Worm (Caenorhabditis elegans) whole organism, L3 larva: Measurements from ENCODE around the gene rpl-2.

ENCODE experiments used
- R02D3.7 ChIP-seq: fragments of 150-350 bp; optimal IDR thresholded peaks from 2 replicates; lab custom pipeline; 2014; ENCODE audit warnings: missing biosample characterization, missing genetic modification characterization
- ZK546.5 ChIP-seq: sonication (generic microtip); optimal IDR thresholded peaks from 2 replicates; lab custom pipeline; 2017; ENCODE audit warnings: missing biosample characterization, missing genetic modification characterization
- aly-2 ChIP-seq: fragments of 150-350 bp; optimal IDR thresholded peaks from 2 replicates; lab custom pipeline; 2014; ENCODE audit warnings: missing biosample characterization, missing genetic modification characterization
- ceh-16 ChIP-seq: sonication (generic microtip); optimal IDR thresholded peaks from 2 replicates; lab custom pipeline; 2017; ENCODE audit warnings: missing biosample characterization, missing genetic modification characterization
- ceh-28 ChIP-seq: fragments of 150-350 bp; optimal IDR thresholded peaks from 2 replicates; lab custom pipeline; 2014; ENCODE audit warnings: missing biosample characterization, missing genetic modification reagents, missing genetic modification characterization
- ceh-82 ChIP-seq: fragments of 150-350 bp; optimal IDR thresholded peaks from 2 replicates; lab custom pipeline; 2014; ENCODE audit warnings: missing biosample characterization, missing genetic modification characterization
- ceh-9 ChIP-seq: sonication (generic microtip); optimal IDR thresholded peaks from 2 replicates; lab custom pipeline; 2018; ENCODE audit warnings: missing biosample characterization, missing genetic modification characterization
- daf-12 ChIP-seq: fragments of 150-350 bp; optimal IDR thresholded peaks from 2 replicates; lab custom pipeline; 2014; ENCODE audit warnings: missing biosample characterization, missing genetic modification reagents, missing genetic modification characterization
- elt-2 ChIP-seq: sonication (generic microtip); optimal IDR thresholded peaks from 2 replicates; lab custom pipeline; 2016; ENCODE audit warnings: missing genetic modification reagents, mild to moderate bottlenecking, missing genetic modification characterization, missing compliant biosample characterization
- elt-3 ChIP-seq, 3 experiments: fragments of 150-350 bp in 1 of 3; sonication (generic microtip) in 2 of 3; optimal IDR thresholded peaks; 2 replicates in 2 of 3; 4 replicates in 1 of 3; lab custom pipeline; 2014 to 2017; ENCODE audit warnings: missing biosample characterization in 3 of 3, missing genetic modification characterization in 3 of 3
- eor-1 ChIP-seq, 2 experiments: fragments of 150-350 bp; optimal IDR thresholded peaks; 2 replicates each; lab custom pipeline; 2014 to 2018; ENCODE audit warnings: missing biosample characterization in 2 of 2, missing genetic modification characterization in 2 of 2
- fkh-2 ChIP-seq: fragments of 150-350 bp; optimal IDR thresholded peaks from 2 replicates; lab custom pipeline; 2014; ENCODE audit warnings: missing biosample characterization, missing genetic modification reagents, missing genetic modification characterization
- fos-1 ChIP-seq: fragments of 150-350 bp; optimal IDR thresholded peaks from 2 replicates; lab custom pipeline; 2014; ENCODE audit warnings: missing biosample characterization, missing genetic modification characterization
- hmg-11 ChIP-seq: sonication (generic microtip); optimal IDR thresholded peaks from 2 replicates; lab custom pipeline; 2016; ENCODE audit warnings: missing genetic modification characterization, missing compliant biosample characterization
- jun-1 ChIP-seq: fragments of 150-350 bp; optimal IDR thresholded peaks from 2 replicates; lab custom pipeline; 2014; ENCODE audit warnings: missing biosample characterization, missing genetic modification reagents, missing genetic modification characterization
- lin-15B ChIP-seq: fragments of 150-350 bp; optimal IDR thresholded peaks from 2 replicates; lab custom pipeline; 2014; ENCODE audit warnings: missing biosample characterization, missing genetic modification characterization
- lin-39 ChIP-seq: fragments of 150-350 bp; optimal IDR thresholded peaks from 2 replicates; lab custom pipeline; 2018; ENCODE audit warnings: missing biosample characterization, missing genetic modification reagents, missing genetic modification characterization
- lsy-12 ChIP-seq: sonication (generic microtip); optimal IDR thresholded peaks from 2 replicates; lab custom pipeline; 2016; ENCODE audit warnings: mild to moderate bottlenecking, missing genetic modification characterization, missing compliant biosample characterization
- nfya-1 ChIP-seq: sonication (generic microtip); optimal IDR thresholded peaks from 2 replicates; lab custom pipeline; 2017; ENCODE audit warnings: missing genetic modification characterization, mild to moderate bottlenecking, missing compliant biosample characterization, antibody characterized with exemption, moderate library complexity; ENCODE audit not compliant: insufficient read depth
- nhr-11 ChIP-seq: fragments of 150-350 bp; optimal IDR thresholded peaks from 2 replicates; lab custom pipeline; 2014; ENCODE audit warnings: missing biosample characterization, missing genetic modification characterization
- nhr-12 ChIP-seq: fragments of 150-350 bp; optimal IDR thresholded peaks from 2 replicates; lab custom pipeline; 2014; ENCODE audit warnings: missing biosample characterization, missing genetic modification characterization
- nhr-23 ChIP-seq: fragments of 150-350 bp; optimal IDR thresholded peaks from 2 replicates; lab custom pipeline; 2014; ENCODE audit warnings: missing biosample characterization, missing genetic modification reagents, missing genetic modification characterization
- nhr-237 ChIP-seq: fragments of 150-350 bp; optimal IDR thresholded peaks from 2 replicates; lab custom pipeline; 2014; ENCODE audit warnings: missing biosample characterization, missing genetic modification characterization
- nhr-25 ChIP-seq: sonication (generic microtip); optimal IDR thresholded peaks from 2 replicates; lab custom pipeline; 2017; ENCODE audit warnings: missing biosample characterization, missing genetic modification characterization
- nhr-28 ChIP-seq: fragments of 150-350 bp; optimal IDR thresholded peaks from 2 replicates; lab custom pipeline; 2014; ENCODE audit warnings: missing biosample characterization, missing genetic modification characterization
- nhr-43 ChIP-seq: sonication (generic microtip); optimal IDR thresholded peaks from 2 replicates; lab custom pipeline; 2016; ENCODE audit warnings: mild to moderate bottlenecking, missing genetic modification characterization, missing compliant biosample characterization; ENCODE audit not compliant: poor library complexity, severe bottlenecking
- nhr-67 ChIP-seq: fragments of 150-350 bp; optimal IDR thresholded peaks from 2 replicates; lab custom pipeline; 2014; ENCODE audit warnings: missing biosample characterization, missing genetic modification characterization
- nhr-76 ChIP-seq: fragments of 150-350 bp; sonication (generic microtip); optimal IDR thresholded peaks from 5 replicates; lab custom pipeline; 2014; ENCODE audit warnings: missing biosample characterization, missing genetic modification characterization
- nhr-77 ChIP-seq: fragments of 150-350 bp; optimal IDR thresholded peaks from 2 replicates; lab custom pipeline; 2014; ENCODE audit warnings: missing biosample characterization, missing genetic modification characterization
- pha-4 ChIP-seq: fragments of 150-350 bp; optimal IDR thresholded peaks from 2 replicates; lab custom pipeline; 2014; ENCODE audit warnings: missing biosample characterization, missing genetic modification reagents, missing genetic modification characterization
- pqm-1 ChIP-seq: fragments of 150-350 bp; optimal IDR thresholded peaks from 2 replicates; lab custom pipeline; 2017; ENCODE audit warnings: missing biosample characterization, missing genetic modification characterization, inconsistent platforms
- sea-2 ChIP-seq: fragments of 150-350 bp; sonication (generic microtip); optimal IDR thresholded peaks from 4 replicates; lab custom pipeline; 2014; ENCODE audit warnings: missing biosample characterization, missing genetic modification reagents, missing genetic modification characterization
- skn-1 ChIP-seq: fragments of 150-350 bp; optimal IDR thresholded peaks from 2 replicates; lab custom pipeline; 2014; ENCODE audit warnings: missing biosample characterization, missing genetic modification characterization
- tbx-2 ChIP-seq: sonication (generic microtip); optimal IDR thresholded peaks from 2 replicates; lab custom pipeline; 2016; ENCODE audit warnings: mild to moderate bottlenecking, missing genetic modification characterization, missing compliant biosample characterization
- unc-62 ChIP-seq: fragments of 150-350 bp; sonication (generic microtip); optimal IDR thresholded peaks from 4 replicates; lab custom pipeline; 2014; ENCODE audit warnings: missing biosample characterization, missing genetic modification reagents, missing genetic modification characterization
- zag-1 ChIP-seq: fragments of 150-350 bp; optimal IDR thresholded peaks from 2 replicates; lab custom pipeline; 2014; ENCODE audit warnings: missing biosample characterization, missing genetic modification characterization
- ztf-11 ChIP-seq: fragments of 150-350 bp; optimal IDR thresholded peaks from 2 replicates; lab custom pipeline; 2014; ENCODE audit warnings: missing biosample characterization, missing genetic modification characterization
- ztf-4 ChIP-seq: fragments of 150-350 bp; optimal IDR thresholded peaks from 2 replicates; lab custom pipeline; 2014; ENCODE audit warnings: missing biosample characterization, missing genetic modification characterization

Gene rpl-2

ce11 chrV:20499642-20500041 is 20.2 kb downstream of the rpl-2 start:
- TF ChIP-seq pqm-1 (tag; lab: Kevin White, UChicago), result peak; percentile 8
- TF ChIP-seq ceh-82, result no peak
- no peak for TF ChIP-seq zag-1
- TF ChIP-seq elt-2 (tag; lab: Kevin White, UChicago), result peak; percentile 30

DNA sequence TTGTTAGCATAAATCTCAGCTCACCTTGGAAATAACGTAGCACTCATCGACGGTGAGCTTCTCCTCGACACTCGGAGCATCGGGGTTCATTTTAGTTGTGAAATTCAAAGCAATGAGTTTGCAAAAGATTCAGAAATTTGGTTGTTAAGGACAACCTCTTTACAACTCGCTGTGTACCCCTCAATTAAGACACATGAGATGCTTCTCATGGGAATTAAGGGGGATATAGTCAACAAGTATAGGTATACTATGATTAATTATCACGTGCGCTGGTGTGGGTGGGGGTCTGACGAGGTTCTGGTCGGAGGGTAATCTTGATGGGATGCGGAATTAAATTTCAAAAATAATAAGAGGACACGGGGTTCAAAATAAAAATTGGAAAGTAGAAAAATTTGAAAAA is 20.9 kb downstream of the rpl-2 start, which contains the start of gene dct-14:
dct-14 (minus strand) TSS at position 101 of the 400 bp plus-strand sequence.
- TF ChIP-seq ceh-9 (tag; lab: Kevin White, UChicago) (no peak), aly-2 (tag; lab: Kevin White, UChicago) (no peak), nhr-43 (tag; lab: Kevin White, UChicago) (no peak), fos-1 (tag; lab: Kevin White, UChicago) (no peak), ceh-28 (no peak), ZK546.5 (tag; lab: Kevin White, UChicago) (no peak), jun-1 (no peak), nhr-12 (tag; lab: Kevin White, UChicago) (no peak), elt-3 (tag; optimal IDR thresholded peaks at IDR 0.05; lab: Kevin White, UChicago) (no peak), lin-39 (tag; lab: Kevin White, UChicago) (no peak), skn-1 (tag; lab: Kevin White, UChicago) (no peak), daf-12 (tag; lab: Kevin White, UChicago) (no peak), unc-62 (GFP tag; lab: Kevin White, UChicago) (no peak), lsy-12 (tag; lab: Kevin White, UChicago) (no peak), tbx-2 (no peak), nhr-11 (tag; lab: Kevin White, UChicago) (no peak)

DNA sequence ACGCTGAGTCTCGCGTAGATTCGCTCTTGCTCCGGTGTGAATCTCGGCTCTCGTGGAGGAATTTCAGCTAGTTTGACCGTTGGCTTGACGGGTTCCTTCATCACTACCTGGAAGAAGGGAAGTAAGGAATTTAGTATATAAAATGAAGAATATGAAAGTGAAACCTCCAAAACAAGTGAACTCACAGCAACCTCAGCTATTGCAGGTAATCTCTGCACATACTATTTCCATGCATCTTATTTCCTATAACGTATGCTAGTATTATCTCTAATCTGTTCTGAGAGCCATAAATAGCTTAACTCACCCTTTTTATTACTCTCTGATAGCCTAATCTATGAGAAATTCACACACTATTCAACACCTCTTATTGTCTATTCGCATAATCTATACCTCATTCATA is 25.5 kb downstream of the rpl-2 start, which contains the start of gene Y38H6C.4:
Y38H6C.4 (minus strand) TSS at position 101 of the 400 bp plus-strand sequence.
- no peak for TF ChIP-seq nhr-43 (tag; lab: Kevin White, UChicago)
- TF ChIP-seq lin-39 (tag; lab: Kevin White, UChicago), result no peak
- TF ChIP-seq nhr-77 (tag; lab: Kevin White, UChicago), result no peak
- TF ChIP-seq ceh-9 (tag; lab: Kevin White, UChicago), result no peak
- TF ChIP-seq nhr-23 (tag; lab: Kevin White, UChicago), result no peak
- TF ChIP-seq nhr-76 (tag; lab: Kevin White, UChicago), result no peak
- no peak for TF ChIP-seq sea-2 (GFP tag; lab: Kevin White, UChicago)
- TF ChIP-seq hmg-11 (tag; lab: Kevin White, UChicago), result no peak
- TF ChIP-seq ztf-4, result no peak
- no peak for TF ChIP-seq aly-2 (tag; lab: Kevin White, UChicago)
- no peak for TF ChIP-seq nhr-28
- TF ChIP-seq nhr-237 (tag; lab: Kevin White, UChicago), result no peak
- TF ChIP-seq fkh-2 (tag; lab: Kevin White, UChicago), result no peak
- TF ChIP-seq skn-1 (tag; lab: Kevin White, UChicago), result no peak
- TF ChIP-seq nhr-12 (tag; lab: Kevin White, UChicago), result no peak
- no peak for TF ChIP-seq ZK546.5 (tag; lab: Kevin White, UChicago)
- no peak for TF ChIP-seq zag-1
- TF ChIP-seq ceh-28, result no peak
- TF ChIP-seq pqm-1 (tag; lab: Kevin White, UChicago), result no peak

DNA sequence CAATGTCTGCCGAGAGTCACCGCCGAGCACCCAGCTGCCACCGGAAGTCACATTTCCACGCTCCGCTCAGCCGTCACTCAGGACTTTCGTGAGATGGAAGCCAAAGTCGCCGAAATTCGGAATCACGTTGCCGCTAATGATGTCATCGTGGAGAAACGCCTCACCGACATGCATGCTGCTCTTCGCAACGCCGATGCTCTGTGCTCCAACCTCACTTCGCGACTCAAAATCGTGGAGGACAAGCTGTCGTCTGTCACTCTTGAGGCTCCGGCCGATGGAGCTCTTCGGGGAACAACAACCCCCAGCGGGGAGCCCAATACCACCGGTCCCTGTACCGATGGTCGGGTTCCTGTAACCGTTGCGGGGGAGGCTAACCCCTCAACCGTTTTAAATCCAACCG is 27.1 kb downstream of the rpl-2 start:
- TF ChIP-seq pha-4 (tag; lab: Kevin White, UChicago) (no peak), nhr-25 (tag; lab: Kevin White, UChicago) (no peak), aly-2 (tag; lab: Kevin White, UChicago) (no peak), lsy-12 (tag; lab: Kevin White, UChicago) (no peak), nhr-67 (tag; lab: Kevin White, UChicago) (no peak), R02D3.7 (tag; lab: Kevin White, UChicago) (no peak), pqm-1 (tag; lab: Kevin White, UChicago) (no peak)

DNA sequence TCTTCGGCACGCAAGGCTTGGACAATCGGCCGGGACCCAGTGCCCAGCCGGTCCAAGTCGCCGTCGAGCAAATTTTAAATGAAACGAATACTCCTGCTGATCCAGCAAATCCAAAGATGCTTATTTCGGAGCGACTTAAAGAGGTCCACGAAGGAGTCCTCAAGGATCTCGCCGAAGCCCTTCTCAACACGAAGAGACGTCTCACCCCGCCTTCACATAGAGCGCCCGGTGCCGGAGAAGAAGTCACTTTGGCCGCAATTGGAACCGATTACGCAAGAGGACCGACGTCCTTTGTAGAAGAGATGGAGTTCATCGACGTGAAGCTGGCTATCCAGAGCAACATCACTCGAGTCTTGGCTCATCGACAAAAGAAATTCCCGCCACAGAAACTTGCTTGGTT is 29.9 kb downstream of the rpl-2 start:
- TF ChIP-seq fos-1 (tag; lab: Kevin White, UChicago), result no peak
- no peak for TF ChIP-seq ceh-9 (tag; lab: Kevin White, UChicago)
- TF ChIP-seq eor-1 (tag; optimal IDR thresholded peaks at IDR 0.05; lab: Kevin White, UChicago), result no peak
- no peak for TF ChIP-seq ceh-16 (tag; lab: Kevin White, UChicago)
- no peak for TF ChIP-seq hmg-11 (tag; lab: Kevin White, UChicago)
- TF ChIP-seq fkh-2 (tag; lab: Kevin White, UChicago), result no peak
- TF ChIP-seq nhr-23 (tag; lab: Kevin White, UChicago), result no peak
- TF ChIP-seq nfya-1 (tag; lab: Kevin White, UChicago), result no peak
- TF ChIP-seq nhr-12 (tag; lab: Kevin White, UChicago), result no peak
- TF ChIP-seq lin-15B, result no peak
- no peak for TF ChIP-seq R02D3.7 (tag; lab: Kevin White, UChicago)
- TF ChIP-seq nhr-77 (tag; lab: Kevin White, UChicago), result no peak
- TF ChIP-seq ztf-11, result no peak
